Fruit fly (Drosophila melanogaster): Measurements from ENCODE around the gene CG14182.

DNA sequence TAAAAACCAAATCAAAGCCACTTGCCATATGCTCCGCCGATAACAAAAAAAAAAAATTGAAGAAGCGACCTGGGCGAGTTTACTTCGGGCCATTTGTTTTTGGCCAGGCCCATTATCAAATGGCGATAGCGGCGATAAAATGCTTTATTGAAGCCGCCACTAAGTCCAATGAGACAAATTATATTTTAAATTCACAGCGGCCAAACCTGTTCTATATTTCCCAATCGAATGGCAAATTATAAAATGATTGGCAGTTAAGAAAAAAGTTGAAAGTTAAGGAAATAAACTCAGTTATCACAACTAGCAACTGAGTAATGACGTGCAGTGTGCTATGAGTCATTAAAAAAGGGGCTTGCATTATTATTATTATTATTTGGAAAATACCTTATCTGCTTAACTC lies 38.5 kb downstream of the CG14182 start:
- TF ChIP-seq pan (optimal IDR thresholded peaks at IDR 0.05) (no peak), brk (GFP tag; optimal IDR thresholded peaks at IDR 0.05) (no peak), ey (GFP tag; optimal IDR thresholded peaks at IDR 0.05) (no peak), Abd-B (GFP tag; optimal IDR thresholded peaks at IDR 0.05) (no peak), Hr78 (GFP tag; optimal IDR thresholded peaks at IDR 0.05) (no peak), Myc (optimal IDR thresholded peaks at IDR 0.05) (no peak), rgr (GFP tag; optimal IDR thresholded peaks at IDR 0.05) (no peak), jim (GFP tag; optimal IDR thresholded peaks at IDR 0.05) (no peak), Hr83 (GFP tag; optimal IDR thresholded peaks at IDR 0.05; ENCODE audit: poor library complexity, severe bottlenecking) (no peak)

Measured in whole organism, wandering third instar larva.